Fruit fly (Drosophila melanogaster): ENCODE measurements around the gene CG10809.

Gene CG10809

dm6 chr3L:9899046-9899659, 39.5 kb upstream of the CG10809 start, which contains the start of gene nudE:
Gene nudE, plus strand, starts transcription at chr3L:9899241.
- TF ChIP-seq psq (GFP tag; optimal IDR thresholded peaks at IDR 0.05) (no peak), rgr (GFP tag; optimal IDR thresholded peaks at IDR 0.05) (peak; percentile 53), N (GFP tag; optimal IDR thresholded peaks at IDR 0.05) (no peak), tai (GFP tag; optimal IDR thresholded peaks at IDR 0.05) (no peak), usp (GFP tag; optimal IDR thresholded peaks at IDR 0.05) (no peak), Abd-B (GFP tag; optimal IDR thresholded peaks at IDR 0.05) (no peak), lola (GFP tag; optimal IDR thresholded peaks at IDR 0.05) (no peak), woc (GFP tag; optimal IDR thresholded peaks at IDR 0.05) (peak; percentile 23), Hr78 (GFP tag; optimal IDR thresholded peaks at IDR 0.05) (no peak), sv (GFP tag; optimal IDR thresholded peaks at IDR 0.05) (peak; percentile 47), dsf (GFP tag; optimal IDR thresholded peaks at IDR 0.05; ENCODE audit: borderline replicate concordance) (no peak), Mio (GFP tag; optimal IDR thresholded peaks at IDR 0.05) (no peak), CG9705 (GFP tag; optimal IDR thresholded peaks at IDR 0.05) (peak; percentile 20), Hnf4 (GFP tag; optimal IDR thresholded peaks at IDR 0.05) (peak; percentile 43), Myc (optimal IDR thresholded peaks at IDR 0.05) (no peak), pan (optimal IDR thresholded peaks at IDR 0.05) (no peak), foxo (GFP tag; optimal IDR thresholded peaks at IDR 0.05) (peak in 1 of 2 experiments; percentile 60), dl (GFP tag; optimal IDR thresholded peaks at IDR 0.05; ENCODE audit: insufficient read depth in 1 of 2, partially characterized antibody in 2 of 2) (no peak), Rel (GFP tag; optimal IDR thresholded peaks at IDR 0.05) (no peak), Rel (tag; optimal IDR thresholded peaks at IDR 0.05) (no peak), Vsx2 (GFP tag; optimal IDR thresholded peaks at IDR 0.05; ENCODE audit: partially characterized antibody) (no peak), CrebA (GFP tag; optimal IDR thresholded peaks at IDR 0.05; ENCODE audit: borderline replicate concordance) (no peak), Dfd (GFP tag; optimal IDR thresholded peaks at IDR 0.05) (no peak), ey (GFP tag; optimal IDR thresholded peaks at IDR 0.05) (peak; percentile 30), Hr83 (GFP tag; optimal IDR thresholded peaks at IDR 0.05; ENCODE audit: poor library complexity, severe bottlenecking) (peak; percentile 48), Jra (GFP tag; optimal IDR thresholded peaks at IDR 0.05) (no peak), h (GFP tag; optimal IDR thresholded peaks at IDR 0.05) (peak; percentile 65), sage (GFP tag; optimal IDR thresholded peaks at IDR 0.05) (no peak), br (GFP tag; optimal IDR thresholded peaks at IDR 0.05) (peak; percentile 50), HLH106 (tag; optimal IDR thresholded peaks at IDR 0.05) (peak; percentile 6), OdsH (GFP tag; optimal IDR thresholded peaks at IDR 0.05) (no peak), CG32264 (GFP tag; optimal IDR thresholded peaks at IDR 0.05) (no peak), GATAd (GFP tag; optimal IDR thresholded peaks at IDR 0.05) (no peak), Dif (GFP tag; optimal IDR thresholded peaks at IDR 0.05; ENCODE audit: partially characterized antibody) (no peak), dmrt93B (GFP tag; optimal IDR thresholded peaks at IDR 0.05) (peak; percentile 2), Sp1 (GFP tag; optimal IDR thresholded peaks at IDR 0.05) (no peak), brk (GFP tag; optimal IDR thresholded peaks at IDR 0.05) (no peak), fru (GFP tag; optimal IDR thresholded peaks at IDR 0.05) (no peak), jim (GFP tag; optimal IDR thresholded peaks at IDR 0.05) (no peak)

- TF ChIP-seq usp (GFP tag; optimal IDR thresholded peaks at IDR 0.05) (no peak), dsf (GFP tag; optimal IDR thresholded peaks at IDR 0.05; ENCODE audit: borderline replicate concordance) (no peak), HLH106 (tag; optimal IDR thresholded peaks at IDR 0.05) (peak; percentile 35), N (GFP tag; optimal IDR thresholded peaks at IDR 0.05) (no peak), Dfd (GFP tag; optimal IDR thresholded peaks at IDR 0.05) (no peak), h (GFP tag; optimal IDR thresholded peaks at IDR 0.05) (peak; percentile 1), brk (GFP tag; optimal IDR thresholded peaks at IDR 0.05) (no peak), Sp1 (GFP tag; optimal IDR thresholded peaks at IDR 0.05) (no peak), Mio (GFP tag; optimal IDR thresholded peaks at IDR 0.05) (no peak), pan (optimal IDR thresholded peaks at IDR 0.05) (no peak), lola (GFP tag; optimal IDR thresholded peaks at IDR 0.05) (no peak), Rel (GFP tag; optimal IDR thresholded peaks at IDR 0.05) (no peak), Rel (tag; optimal IDR thresholded peaks at IDR 0.05) (peak; percentile 58), Hr83 (GFP tag; optimal IDR thresholded peaks at IDR 0.05; ENCODE audit: poor library complexity, severe bottlenecking) (peak; percentile 24), dl (GFP tag; optimal IDR thresholded peaks at IDR 0.05; ENCODE audit: insufficient read depth in 1 of 2, partially characterized antibody in 2 of 2) (no peak), GATAd (GFP tag; optimal IDR thresholded peaks at IDR 0.05) (no peak), Myc (optimal IDR thresholded peaks at IDR 0.05) (no peak), fru (GFP tag; optimal IDR thresholded peaks at IDR 0.05) (no peak), sv (GFP tag; optimal IDR thresholded peaks at IDR 0.05) (no peak), OdsH (GFP tag; optimal IDR thresholded peaks at IDR 0.05) (no peak), sage (GFP tag; optimal IDR thresholded peaks at IDR 0.05) (no peak), br (GFP tag; optimal IDR thresholded peaks at IDR 0.05) (no peak), Dif (GFP tag; optimal IDR thresholded peaks at IDR 0.05; ENCODE audit: partially characterized antibody) (no peak), Jra (GFP tag; optimal IDR thresholded peaks at IDR 0.05) (no peak), Vsx2 (GFP tag; optimal IDR thresholded peaks at IDR 0.05; ENCODE audit: partially characterized antibody) (no peak), ey (GFP tag; optimal IDR thresholded peaks at IDR 0.05) (no peak), dmrt93B (GFP tag; optimal IDR thresholded peaks at IDR 0.05) (no peak), foxo (GFP tag; optimal IDR thresholded peaks at IDR 0.05) (peak in 1 of 2 experiments; percentile 22), CG9705 (GFP tag; optimal IDR thresholded peaks at IDR 0.05) (no peak), Hnf4 (GFP tag; optimal IDR thresholded peaks at IDR 0.05) (no peak), woc (GFP tag; optimal IDR thresholded peaks at IDR 0.05) (no peak), CG32264 (GFP tag; optimal IDR thresholded peaks at IDR 0.05) (no peak), Hr78 (GFP tag; optimal IDR thresholded peaks at IDR 0.05) (no peak), tai (GFP tag; optimal IDR thresholded peaks at IDR 0.05) (no peak), Abd-B (GFP tag; optimal IDR thresholded peaks at IDR 0.05) (no peak), CrebA (GFP tag; optimal IDR thresholded peaks at IDR 0.05; ENCODE audit: borderline replicate concordance) (no peak), rgr (GFP tag; optimal IDR thresholded peaks at IDR 0.05) (peak; percentile 55), jim (GFP tag; optimal IDR thresholded peaks at IDR 0.05) (no peak), psq (GFP tag; optimal IDR thresholded peaks at IDR 0.05) (no peak)
Observed at dm6 chr3L:9898355-9898754, 38.7 kb upstream of the CG10809 start, which contains the start of the genes CG6707 and CG46387. Gene CG6707, minus strand, starts transcription at chr3L:9898575. Gene CG46387, plus strand, starts transcription at chr3L:9898626.

Measured in whole organism, wandering third instar larva.